Worm (Caenorhabditis elegans): ENCODE measurements around the gene F43E2.11.

F43E2.11 gene

ce11 chrII:7356773-7357172 is 13.3 kb downstream of the F43E2.11 start:
- TF ChIP-seq efl-1 (optimal IDR thresholded peaks at IDR 0.05), result peak; percentile 38 to 51
- TF ChIP-seq efl-1 (GFP tag; optimal IDR thresholded peaks at IDR 0.05 in 1 of 2), result peak; percentile 27 to 65
- TF ChIP-seq ceh-90 (tag; optimal IDR thresholded peaks at IDR 0.05), result no peak
- peak; percentile 34 for TF ChIP-seq skn-1 (tag; optimal IDR thresholded peaks at IDR 0.05)
- no peak for TF ChIP-seq nhr-84 (tag; optimal IDR thresholded peaks at IDR 0.05)
- peak; percentile 9 to 42 (median 33) for TF ChIP-seq dpl-1 (GFP tag; optimal IDR thresholded peaks at IDR 0.05)
- TF ChIP-seq lin-35 (GFP tag; optimal IDR thresholded peaks at IDR 0.05), result peak; percentile 26 to 58
- peak; percentile 5 for TF ChIP-seq nhr-85 (tag)
- peak; percentile 44 for TF ChIP-seq blmp-1 (tag; optimal IDR thresholded peaks at IDR 0.05)
- TF ChIP-seq isw-1 (GFP tag; IDR thresholded peaks at IDR 0.05), result no peak
- TF ChIP-seq ceh-82 (tag; optimal IDR thresholded peaks at IDR 0.05), result peak in 1 of 3 experiments; percentile 37
- TF ChIP-seq xbp-1 (tag; optimal IDR thresholded peaks at IDR 0.05), result peak; percentile 67
- TF ChIP-seq snu-23 (GFP tag; optimal IDR thresholded peaks at IDR 0.05), result peak; percentile 30
- TF ChIP-seq lsy-2 (tag; optimal IDR thresholded peaks at IDR 0.05), result peak in 1 of 2 experiments; percentile 80

ce11 chrII:7356326-7356725 is 13.8 kb downstream of the F43E2.11 start, which contains the start of gene haf-2:
Gene haf-2, minus strand, starts transcription at chrII:7356426.
- TF ChIP-seq alr-1 (tag; optimal IDR thresholded peaks at IDR 0.05; ENCODE audit: borderline replicate concordance) (no peak), lir-3 (tag; optimal IDR thresholded peaks at IDR 0.05; ENCODE audit: poor library complexity) (no peak), unc-86 (tag; optimal IDR thresholded peaks at IDR 0.05) (no peak), irx-1 (tag; optimal IDR thresholded peaks at IDR 0.05) (no peak), nhr-11 (tag; optimal IDR thresholded peaks at IDR 0.05) (no peak), xbp-1 (tag; optimal IDR thresholded peaks at IDR 0.05) (no peak), Y116A8C.19 (tag; optimal IDR thresholded peaks at IDR 0.05; ENCODE audit: borderline replicate concordance) (no peak), lin-13 (GFP tag; optimal IDR thresholded peaks at IDR 0.05) (no peak), jun-1 (tag; optimal IDR thresholded peaks at IDR 0.05) (no peak), mab-9 (GFP tag; IDR thresholded peaks at IDR 0.05) (no peak), fkh-10 (GFP tag; optimal IDR thresholded peaks at IDR 0.05) (no peak), blmp-1 (tag; optimal IDR thresholded peaks at IDR 0.05) (no peak)

ce11 chrII:7353027-7353426 is 17.1 kb downstream of the F43E2.11 start:
- no peak for TF ChIP-seq mab-9 (GFP tag; IDR thresholded peaks at IDR 0.05)
- no peak for TF ChIP-seq ceh-8 (GFP tag; optimal IDR thresholded peaks at IDR 0.05)
- peak in 1 of 2 experiments; percentile 2 for TF ChIP-seq efl-1 (optimal IDR thresholded peaks at IDR 0.05)
- peak in 1 of 2 experiments; percentile 20 for TF ChIP-seq efl-1 (GFP tag; optimal IDR thresholded peaks at IDR 0.05 in 1 of 2)
- TF ChIP-seq egl-27 (tag; optimal IDR thresholded peaks at IDR 0.05), result no peak

- TF ChIP-seq blmp-1 (tag; optimal IDR thresholded peaks at IDR 0.05) (peak; percentile 79), aha-1 (tag; optimal IDR thresholded peaks at IDR 0.05) (no peak), F16B12.6 (tag; optimal IDR thresholded peaks at IDR 0.05) (no peak), nhr-20 (tag; optimal IDR thresholded peaks at IDR 0.05) (no peak), rnt-1 (tag; optimal IDR thresholded peaks at IDR 0.05) (no peak), lin-14 (GFP tag; optimal IDR thresholded peaks at IDR 0.05) (peak; percentile 23), ceh-8 (GFP tag; optimal IDR thresholded peaks at IDR 0.05) (no peak), grh-1 (GFP tag; IDR thresholded peaks at IDR 0.05) (no peak), mep-1 (tag; optimal IDR thresholded peaks at IDR 0.05) (peak; percentile 24), mdl-1 (tag; optimal IDR thresholded peaks at IDR 0.05) (no peak), fkh-10 (GFP tag; optimal IDR thresholded peaks at IDR 0.05) (no peak), isw-1 (GFP tag; IDR thresholded peaks at IDR 0.05) (no peak), ztf-11 (tag; optimal IDR thresholded peaks at IDR 0.05) (no peak), xbp-1 (tag; optimal IDR thresholded peaks at IDR 0.05) (peak; percentile 100), vab-15 (tag; optimal IDR thresholded peaks at IDR 0.05) (no peak), zag-1 (tag; optimal IDR thresholded peaks at IDR 0.05) (no peak)
Measured at ce11 chrII:7352507-7352906, 17.6 kb downstream of the F43E2.11 start, which contains the start of gene hsp-4. Gene hsp-4, minus strand, starts transcription at chrII:7352645.
